Fruit fly (Drosophila melanogaster): Measurements from ENCODE around the gene Nubp1.
A peak's percentile ranks its signal among the peaks of the same experiment; 100 is the strongest.

Gene Nubp1

dm6 chr2L:16732338-16732892, at the start of gene Nubp1:
Nubp1 (plus strand) TSS chr2L:16732550.
- TF ChIP-seq CG17801 (GFP tag; optimal IDR thresholded peaks at IDR 0.05; ENCODE audit: partially characterized antibody), result no peak

- peak; percentile 92 for TF ChIP-seq CG17801 (GFP tag; optimal IDR thresholded peaks at IDR 0.05; ENCODE audit: partially characterized antibody)
These were observed 48.1 kb upstream of the Nubp1 start, which contains the start of gene CG31807 for dm6 chr2L:16683958-16684877. CG31807 (minus strand) TSS chr2L:16684008.

- TF ChIP-seq CG17801 (GFP tag; optimal IDR thresholded peaks at IDR 0.05; ENCODE audit: partially characterized antibody), result peak; percentile 47
These were observed 47.3 kb upstream of the Nubp1 start for dm6 chr2L:16684908-16685611.

- TF ChIP-seq CG17801 (GFP tag; optimal IDR thresholded peaks at IDR 0.05; ENCODE audit: partially characterized antibody), result no peak
These were observed 46.8 kb upstream of the Nubp1 start for dm6 chr2L:16685612-16685912.

DNA sequence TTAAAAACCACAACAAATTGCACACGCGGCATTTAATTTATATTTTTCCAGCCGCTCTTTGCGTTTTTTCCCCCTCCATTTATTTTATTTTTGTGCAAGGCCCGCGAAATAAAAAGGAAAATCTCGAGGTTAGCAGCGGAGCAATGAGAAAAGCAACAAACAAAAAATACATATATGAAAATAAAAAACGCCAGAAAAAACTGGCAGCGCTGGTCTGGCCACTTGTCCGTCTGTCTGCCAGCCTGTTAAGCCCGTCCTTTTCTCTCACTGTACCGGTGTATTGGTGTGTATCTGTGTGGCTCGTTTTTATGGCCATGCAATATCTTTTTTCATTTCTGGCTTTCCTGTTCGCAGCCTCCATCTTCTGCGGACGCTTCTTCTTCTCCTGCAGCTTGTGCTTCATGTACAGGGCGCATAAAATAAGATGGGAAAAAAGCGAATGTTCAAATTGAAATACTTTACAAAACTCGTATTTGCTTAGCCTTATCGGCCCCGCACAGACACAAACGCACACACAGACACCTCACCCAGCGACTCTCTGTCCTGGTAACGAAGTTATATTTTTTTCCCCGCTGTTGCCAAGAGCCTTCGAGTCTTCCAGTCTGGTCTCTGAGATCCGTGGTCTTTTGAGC, 45.8 kb upstream of the Nubp1 start:
- no peak for TF ChIP-seq CG17801 (GFP tag; optimal IDR thresholded peaks at IDR 0.05; ENCODE audit: partially characterized antibody)

dm6 chr2L:16687863-16688262, 44.5 kb upstream of the Nubp1 start:
- TF ChIP-seq CG17801 (GFP tag; optimal IDR thresholded peaks at IDR 0.05; ENCODE audit: partially characterized antibody), result no peak

dm6 chr2L:16689800-16690618, 42.3 kb upstream of the Nubp1 start:
- no peak for TF ChIP-seq CG17801 (GFP tag; optimal IDR thresholded peaks at IDR 0.05; ENCODE audit: partially characterized antibody)

dm6 chr2L:16690619-16690908, 41.8 kb upstream of the Nubp1 start:
- TF ChIP-seq CG17801 (GFP tag; optimal IDR thresholded peaks at IDR 0.05; ENCODE audit: partially characterized antibody), result no peak

DNA sequence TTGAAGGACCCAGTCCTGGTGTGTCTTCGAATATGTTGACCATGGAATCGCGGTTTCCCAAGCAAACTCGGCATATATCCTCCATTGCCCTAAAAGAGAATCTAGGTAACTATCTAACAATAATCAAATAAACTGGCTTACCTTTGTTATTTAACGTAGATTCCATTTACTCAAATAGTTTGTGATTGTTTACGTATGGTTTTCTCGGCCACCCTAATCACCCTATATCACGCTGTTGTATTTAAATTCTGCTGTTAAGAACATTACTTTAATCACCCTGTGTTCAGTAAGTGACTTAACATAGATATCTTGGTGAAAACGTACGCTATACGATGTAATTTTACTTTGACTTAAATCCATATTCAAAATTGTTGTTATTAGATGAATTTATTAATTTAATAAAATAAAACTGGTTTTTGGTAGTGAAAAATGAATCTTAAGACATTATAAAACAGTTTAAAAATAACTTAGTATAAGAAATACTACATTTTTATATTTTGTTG, 29.3 kb upstream of the Nubp1 start:
- TF ChIP-seq CG17801 (GFP tag; optimal IDR thresholded peaks at IDR 0.05; ENCODE audit: partially characterized antibody), result no peak

- peak; percentile 59 for TF ChIP-seq CG17801 (GFP tag; optimal IDR thresholded peaks at IDR 0.05; ENCODE audit: partially characterized antibody)
These were observed 28.6 kb upstream of the Nubp1 start for dm6 chr2L:16703753-16704152.

DNA sequence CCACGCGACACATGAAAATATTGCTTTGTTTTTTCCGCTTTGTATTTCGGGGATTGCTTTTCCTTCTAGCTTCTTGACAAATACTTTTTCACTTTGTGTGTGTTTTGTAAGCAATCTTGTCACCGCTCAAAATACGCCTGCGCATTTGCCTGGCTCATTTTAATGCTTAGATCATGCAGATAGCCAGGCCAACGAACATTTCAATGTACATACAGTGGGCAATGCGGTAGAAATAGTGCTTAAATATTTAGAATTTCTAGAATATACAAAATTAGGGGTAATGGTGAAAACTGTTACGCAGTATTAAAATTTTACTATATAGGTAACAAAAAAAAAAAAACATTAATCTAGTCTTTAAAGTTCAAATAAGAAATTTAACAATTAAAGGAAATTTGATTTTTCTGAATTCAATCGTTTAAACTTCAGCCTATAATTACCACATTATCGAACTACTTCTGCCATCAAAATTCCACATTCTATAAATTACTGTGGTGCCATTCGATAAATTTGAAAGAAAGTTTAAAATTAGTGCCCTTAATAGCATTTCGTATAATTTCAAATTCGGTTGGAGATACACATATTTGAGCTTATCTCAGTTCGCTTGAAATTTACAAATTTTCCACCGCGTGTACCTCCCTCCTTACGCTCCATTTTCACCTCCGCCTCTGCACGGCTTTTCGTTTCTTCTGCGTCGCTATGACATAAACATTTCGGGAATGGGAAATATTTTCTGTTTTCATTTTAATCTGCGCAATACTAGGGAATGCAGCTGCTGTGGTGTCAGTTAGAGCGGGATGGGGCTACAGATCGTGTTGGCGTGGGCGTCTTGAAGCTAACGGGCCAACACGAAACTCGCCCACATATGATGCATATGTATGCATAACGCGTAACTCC, 25.2 kb upstream of the Nubp1 start:
- no peak for TF ChIP-seq CG17801 (GFP tag; optimal IDR thresholded peaks at IDR 0.05; ENCODE audit: partially characterized antibody)

DNA sequence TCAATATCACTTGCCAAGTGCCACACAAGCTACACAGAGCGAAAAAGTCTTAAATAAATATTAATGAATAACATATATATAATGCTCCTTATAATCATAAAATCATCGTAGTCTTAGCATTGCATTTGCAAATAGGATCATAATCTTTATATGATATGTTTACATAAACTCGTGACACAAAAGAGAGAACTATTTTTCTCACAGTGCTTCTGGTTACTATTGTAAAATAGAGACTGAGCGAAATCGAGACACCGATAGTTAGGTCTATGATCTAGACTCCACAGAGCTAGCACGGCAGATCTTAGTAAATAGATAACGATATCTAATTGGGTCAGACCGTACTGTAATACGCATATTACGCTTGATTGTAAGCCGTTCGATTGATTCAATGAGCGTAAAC, 22.7 kb upstream of the Nubp1 start:
- TF ChIP-seq CG17801 (GFP tag; optimal IDR thresholded peaks at IDR 0.05; ENCODE audit: partially characterized antibody), result no peak

dm6 chr2L:16710234-16710633, 22.1 kb upstream of the Nubp1 start:
- no peak for TF ChIP-seq CG17801 (GFP tag; optimal IDR thresholded peaks at IDR 0.05; ENCODE audit: partially characterized antibody)

DNA sequence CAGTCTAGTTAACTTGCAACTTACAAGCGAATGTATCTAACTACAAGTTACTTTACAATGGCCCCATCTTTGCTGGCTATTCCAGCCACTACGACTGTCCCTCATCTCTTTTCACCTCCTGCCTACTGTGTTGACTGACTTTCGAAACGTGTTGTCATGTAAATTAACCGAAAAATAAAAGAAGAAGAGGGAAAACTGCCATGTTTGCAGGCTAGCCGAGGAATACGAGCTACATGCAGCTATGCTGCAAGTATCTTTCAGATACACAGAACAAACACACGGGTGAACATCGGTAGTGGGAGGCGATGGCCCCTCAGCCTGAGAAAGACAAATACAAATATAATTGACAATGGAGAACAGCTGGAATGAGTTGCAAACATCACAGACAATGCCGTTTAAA, 21.7 kb upstream of the Nubp1 start:
- no peak for TF ChIP-seq CG17801 (GFP tag; optimal IDR thresholded peaks at IDR 0.05; ENCODE audit: partially characterized antibody)
